Fruit fly (Drosophila melanogaster): ENCODE measurements around the gene CG7341.

CG7341 gene

DNA sequence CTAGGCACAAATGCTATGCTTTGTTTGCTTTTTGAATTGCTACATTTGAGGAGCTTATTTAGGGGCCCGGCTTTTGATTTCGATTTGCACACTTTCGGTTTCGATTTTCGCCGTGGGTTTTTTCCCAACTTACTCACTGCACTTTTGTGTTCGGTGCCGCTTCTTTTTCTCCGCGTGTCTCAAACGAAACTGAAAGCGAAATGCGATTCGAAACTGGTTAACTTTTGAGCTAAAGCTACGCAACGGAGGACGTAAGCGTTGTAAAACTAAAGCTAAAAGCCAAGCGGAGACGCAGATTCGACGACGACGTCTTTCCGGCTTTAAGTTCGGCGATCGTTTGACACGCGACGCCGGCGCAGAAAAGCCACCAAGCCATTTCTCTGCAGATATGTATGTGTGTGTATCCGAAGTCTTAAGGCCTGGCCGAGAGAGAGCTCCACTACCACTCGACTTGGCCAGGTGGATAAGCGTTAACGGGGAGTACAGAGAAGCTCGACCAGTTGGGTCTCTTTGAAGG is 49.5 kb downstream of the CG7341 start, which contains the start of gene CG13699 (continued):
- TF ChIP-seq bowl (GFP tag; IDR thresholded peaks at IDR 0.05) = no peak
- peak in 1 of 2 experiments; percentile 28 for TF ChIP-seq Hr78 (GFP tag; optimal IDR thresholded peaks at IDR 0.05)
- no peak for TF ChIP-seq zf30C (GFP tag; optimal IDR thresholded peaks at IDR 0.05)
- no peak for TF ChIP-seq gsb (GFP tag; IDR thresholded peaks at IDR 0.05)
- no peak for TF ChIP-seq CG7556 (GFP tag; optimal IDR thresholded peaks at IDR 0.05)
- TF ChIP-seq Eip74EF (GFP tag; optimal IDR thresholded peaks at IDR 0.05) = peak in 1 of 2 experiments; percentile 24
- TF ChIP-seq yki (optimal IDR thresholded peaks at IDR 0.05) = no peak
- 0 out of 2 replicates have a peak, but pooled peaks have one; percentile 9 for TF ChIP-seq Drgx (GFP tag; IDR thresholded peaks at IDR 0.05)
- TF ChIP-seq pho (GFP tag; optimal IDR thresholded peaks at IDR 0.05) = no peak
- no peak for TF ChIP-seq CG30431 (GFP tag; optimal IDR thresholded peaks at IDR 0.05)
- no peak for TF ChIP-seq grn (GFP tag; optimal IDR thresholded peaks at IDR 0.05)
- TF ChIP-seq Blimp-1 (GFP tag; optimal IDR thresholded peaks at IDR 0.05) = peak; percentile 98
- no peak for TF ChIP-seq vnd (GFP tag; IDR thresholded peaks at IDR 0.05; ENCODE audit: partially characterized antibody)
- no peak for TF ChIP-seq Poxn (GFP tag; IDR thresholded peaks at IDR 0.05)
- no peak for TF ChIP-seq pum (GFP tag; optimal IDR thresholded peaks at IDR 0.05)
- TF ChIP-seq Scr (GFP tag; IDR thresholded peaks at IDR 0.05; ENCODE audit: partially characterized antibody) = no peak
- peak; percentile 17 for TF ChIP-seq pros (GFP tag; optimal IDR thresholded peaks at IDR 0.05)
- no peak for TF ChIP-seq CG11504 (tag; optimal IDR thresholded peaks at IDR 0.05)
- no peak for TF ChIP-seq slou (GFP tag; optimal IDR thresholded peaks at IDR 0.05)

DNA sequence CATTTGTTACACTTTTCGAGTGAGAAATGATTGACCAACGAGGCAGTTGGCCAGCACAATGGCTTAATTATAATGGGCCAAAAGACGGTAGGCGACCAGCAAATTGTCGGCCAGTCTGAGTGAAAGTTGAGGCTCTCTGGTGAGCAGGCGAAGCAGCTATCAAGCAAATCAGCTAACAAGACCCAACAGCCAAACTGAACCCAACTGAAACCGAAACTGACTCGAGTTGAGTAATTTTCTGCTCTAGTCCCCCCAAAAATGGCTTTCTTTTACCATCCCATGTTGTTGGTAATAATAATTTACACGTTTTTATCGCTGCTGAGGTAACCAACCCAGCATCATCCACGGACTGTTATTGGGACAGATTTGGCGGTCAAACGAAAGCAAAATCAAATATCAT is 50.4 kb downstream of the CG7341 start:
- TF ChIP-seq CG12769 (tag; optimal IDR thresholded peaks at IDR 0.05) = no peak
- peak; percentile 52; the same call in 1 of the 3 replicates for TF ChIP-seq z (GFP tag; IDR thresholded peaks at IDR 0.05)
- no peak for TF ChIP-seq dmrt99B (tag; optimal IDR thresholded peaks at IDR 0.05)
- TF ChIP-seq nom (GFP tag; optimal IDR thresholded peaks at IDR 0.05) = no peak
- no peak for TF ChIP-seq dan (GFP tag; IDR thresholded peaks at IDR 0.05)
- TF ChIP-seq Pdp1 (GFP tag; optimal IDR thresholded peaks at IDR 0.05) = peak in 1 of 2 experiments; percentile 34
- peak; percentile 69 for TF ChIP-seq Blimp-1 (GFP tag; optimal IDR thresholded peaks at IDR 0.05)

DNA sequence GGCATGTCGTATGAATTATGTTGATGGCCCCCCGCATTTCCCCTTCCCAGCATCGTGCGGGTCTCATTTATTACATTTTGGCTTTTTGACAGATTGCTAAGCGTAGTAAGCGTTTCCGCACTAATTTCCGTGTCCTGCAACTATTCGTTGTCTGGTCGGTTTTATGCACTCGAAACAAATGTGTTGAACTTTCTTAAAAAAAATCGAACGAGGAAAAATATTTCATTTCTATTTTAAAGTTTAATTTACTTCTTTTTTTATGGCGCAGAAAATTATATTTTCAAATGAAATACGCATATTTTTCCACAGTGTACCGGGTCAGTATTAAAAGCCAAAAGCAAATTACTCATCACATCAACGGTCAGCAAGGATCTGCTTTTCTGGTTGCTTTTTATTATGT is 52.0 kb downstream of the CG7341 start:
- TF ChIP-seq Ets65A (GFP tag) (peak; percentile 44), Hand (GFP tag; optimal IDR thresholded peaks at IDR 0.05) (no peak), gem (tag; optimal IDR thresholded peaks at IDR 0.05) (peak; percentile 26), BEAF-32 (GFP tag; optimal IDR thresholded peaks at IDR 0.05) (no peak), sisA (GFP tag; IDR thresholded peaks at IDR 0.05) (no peak), cas (GFP tag; IDR thresholded peaks at IDR 0.05) (no peak), Xrp1 (GFP tag; IDR thresholded peaks at IDR 0.05) (peak; percentile 12; the same call in 1 of the 2 replicates), CG34376 (GFP tag; optimal IDR thresholded peaks at IDR 0.05) (no peak), Sry-β (GFP tag; optimal IDR thresholded peaks at IDR 0.05) (no peak), mam (GFP tag; optimal IDR thresholded peaks at IDR 0.05) (no peak), Adf1 (GFP tag; IDR thresholded peaks at IDR 0.05) (no peak), CG1603 (tag; optimal IDR thresholded peaks at IDR 0.05) (peak; percentile 2), sens (GFP tag) (peak; percentile 68), CG11695 (GFP tag; IDR thresholded peaks at IDR 0.05) (no peak), Bgb (GFP tag; IDR thresholded peaks at IDR 0.05; ENCODE audit: partially characterized antibody) (no peak), schlank (tag; optimal IDR thresholded peaks at IDR 0.05) (no peak)

Data from whole organism, embryonic.